Fruit fly (Drosophila melanogaster): Measurements from ENCODE around the gene CG46465.

Gene CG46465

dm6 chr2L:18981484-18981883 is 10.8 kb upstream of the CG46465 start:
- TF ChIP-seq dsx (GFP tag; optimal IDR thresholded peaks at IDR 0.05; ENCODE audit: poor library complexity, severe bottlenecking) (no peak), CG10669 (GFP tag; optimal IDR thresholded peaks at IDR 0.05) (no peak), CG8319 (GFP tag; optimal IDR thresholded peaks at IDR 0.05) (no peak), fkh (GFP tag; optimal IDR thresholded peaks at IDR 0.05) (peak; percentile 1), Eip93F (GFP tag; optimal IDR thresholded peaks at IDR 0.05) (no peak)

DNA sequence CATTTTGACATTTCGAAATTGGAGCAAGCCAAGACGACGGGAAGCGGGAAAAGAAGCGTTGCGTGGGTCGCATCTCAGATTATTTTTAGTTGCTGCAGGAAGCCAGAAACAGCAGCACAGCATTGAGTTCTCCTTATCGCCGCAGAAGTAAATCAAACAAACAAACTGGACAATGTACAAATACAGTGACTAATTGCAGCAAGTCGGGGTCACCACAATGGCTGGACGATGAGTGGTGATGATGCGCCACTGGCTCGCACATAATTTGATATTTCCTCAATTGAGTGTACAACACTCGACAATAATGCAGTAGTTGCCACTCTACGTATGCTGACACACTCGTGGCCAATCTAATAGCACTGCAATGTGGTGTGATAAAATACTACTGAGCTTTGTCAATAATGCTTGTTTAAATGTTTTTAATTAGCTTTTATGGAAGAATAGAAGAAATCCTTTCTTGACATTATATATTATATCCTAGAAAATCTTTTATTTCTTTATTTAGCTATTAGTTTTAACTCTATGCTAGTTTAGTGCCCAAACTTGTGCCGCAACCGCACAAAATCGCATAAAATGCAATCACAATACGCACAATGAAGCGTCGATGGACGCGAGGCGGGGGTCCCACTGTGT is 10.2 kb upstream of the CG46465 start:
- TF ChIP-seq CG6276 (GFP tag; optimal IDR thresholded peaks at IDR 0.05) (peak; percentile 86), cyc (GFP tag; optimal IDR thresholded peaks at IDR 0.05) (no peak), CG3919 (GFP tag; optimal IDR thresholded peaks at IDR 0.05) (peak; percentile 66), CG3032 (tag; optimal IDR thresholded peaks at IDR 0.05) (peak; percentile 69), topi (GFP tag; optimal IDR thresholded peaks at IDR 0.05) (peak; percentile 8), lz (GFP tag; optimal IDR thresholded peaks at IDR 0.05) (peak; percentile 21), Sox14 (GFP tag; optimal IDR thresholded peaks at IDR 0.05) (peak; percentile 51), OdsH (GFP tag; optimal IDR thresholded peaks at IDR 0.05) (peak; percentile 71), CG6854 (GFP tag; optimal IDR thresholded peaks at IDR 0.05) (no peak), Ets21C (GFP tag; optimal IDR thresholded peaks at IDR 0.05) (no peak), fd59A (GFP tag; optimal IDR thresholded peaks at IDR 0.05) (peak; percentile 61), fkh (GFP tag; optimal IDR thresholded peaks at IDR 0.05) (no peak), acj6 (GFP tag; optimal IDR thresholded peaks at IDR 0.05) (peak; percentile 55), Smox (GFP tag; optimal IDR thresholded peaks at IDR 0.05) (peak; percentile 21), dsx (GFP tag; optimal IDR thresholded peaks at IDR 0.05; ENCODE audit: poor library complexity, severe bottlenecking) (peak; percentile 69), CG11294 (GFP tag; IDR thresholded peaks at IDR 0.05) (peak; percentile 77), Lpt (GFP tag; optimal IDR thresholded peaks at IDR 0.05) (peak; percentile 84), CG9139 (GFP tag; optimal IDR thresholded peaks at IDR 0.05) (no peak), Met (GFP tag; optimal IDR thresholded peaks at IDR 0.05) (peak; percentile 30), Hr38 (GFP tag; optimal IDR thresholded peaks at IDR 0.05) (no peak), achi (GFP tag; optimal IDR thresholded peaks at IDR 0.05) (peak; percentile 76), CG1621 (tag; optimal IDR thresholded peaks at IDR 0.05) (peak; percentile 54), Blimp-1 (GFP tag; optimal IDR thresholded peaks at IDR 0.05) (no peak), CG10631 (GFP tag; optimal IDR thresholded peaks at IDR 0.05) (peak; percentile 70), Eip78C (GFP tag) (peak; percentile 88), CG8119 (GFP tag; IDR thresholded peaks at IDR 0.05) (peak; percentile 90), CG4318 (GFP tag; optimal IDR thresholded peaks at IDR 0.05) (peak; percentile 71), net (GFP tag; optimal IDR thresholded peaks at IDR 0.05) (peak; percentile 72), Hr39 (GFP tag; optimal IDR thresholded peaks at IDR 0.05) (peak; percentile 4), Eip93F (GFP tag; optimal IDR thresholded peaks at IDR 0.05) (no peak), CG34406 (GFP tag; optimal IDR thresholded peaks at IDR 0.05) (peak; percentile 51), Ets96B (tag; optimal IDR thresholded peaks at IDR 0.05) (peak; percentile 64), spab (GFP tag; optimal IDR thresholded peaks at IDR 0.05) (peak; percentile 58), Hr4 (GFP tag; optimal IDR thresholded peaks at IDR 0.05) (peak; percentile 88), CG16779 (tag; optimal IDR thresholded peaks at IDR 0.05) (peak; percentile 57), CG6792 (GFP tag; optimal IDR thresholded peaks at IDR 0.05) (peak; percentile 58), pdm3 (GFP tag; optimal IDR thresholded peaks at IDR 0.05) (peak; percentile 73), CG7368 (GFP tag; optimal IDR thresholded peaks at IDR 0.05) (peak; percentile 36), CG6163 (GFP tag; IDR thresholded peaks at IDR 0.05) (peak; percentile 56; the same call in 2 of the 3 replicates), vri (GFP tag; optimal IDR thresholded peaks at IDR 0.05) (no peak), CG8319 (GFP tag; optimal IDR thresholded peaks at IDR 0.05) (peak; percentile 91), Sox15 (GFP tag; optimal IDR thresholded peaks at IDR 0.05) (peak; percentile 10), Gug (GFP tag; IDR thresholded peaks at IDR 0.05) (peak; percentile 81), Sox102F (GFP tag; optimal IDR thresholded peaks at IDR 0.05) (peak; percentile 16), CG11902 (GFP tag; optimal IDR thresholded peaks at IDR 0.05) (no peak), CG31627 (GFP tag; optimal IDR thresholded peaks at IDR 0.05) (no peak), fd85E (GFP tag; optimal IDR thresholded peaks at IDR 0.05) (no peak), eg (GFP tag; IDR thresholded peaks at IDR 0.05) (peak; percentile 87)
